Worm (Caenorhabditis elegans): Measurements from ENCODE around the gene F53A9.7.

Gene F53A9.7

DNA sequence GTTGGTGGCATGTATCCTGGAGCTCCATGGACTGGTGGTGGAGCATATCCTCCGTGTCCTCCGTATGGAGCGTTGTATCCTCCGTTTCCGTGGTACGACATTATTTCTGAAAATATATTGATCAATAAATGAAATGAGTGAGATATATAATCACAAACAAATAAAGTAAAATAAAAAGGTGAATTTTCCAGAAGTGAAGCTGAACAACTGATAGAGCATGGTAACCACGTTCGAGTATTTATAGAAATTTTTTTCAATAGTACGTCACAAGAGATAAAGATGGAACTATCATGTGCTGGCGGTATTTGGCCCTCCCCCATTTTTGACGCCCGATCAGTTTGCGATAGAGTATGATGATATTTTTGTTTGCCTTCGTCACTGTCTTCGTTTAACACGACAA is at the start of gene F53A9.7:
Gene F53A9.7, minus strand, starts transcription at position 101 of the 400 bp plus-strand sequence.
- TF ChIP-seq snpc-4 (tag; optimal IDR thresholded peaks at IDR 0.05), result no peak
- no peak for TF ChIP-seq nhr-11 (tag; optimal IDR thresholded peaks at IDR 0.05)
- no peak for TF ChIP-seq nhr-77 (tag; optimal IDR thresholded peaks at IDR 0.05)
- TF ChIP-seq unc-55 (GFP tag; optimal IDR thresholded peaks at IDR 0.05), result no peak
- no peak for TF ChIP-seq egl-27 (tag; optimal IDR thresholded peaks at IDR 0.05)
- TF ChIP-seq Y55F3AM.14 (GFP tag; optimal IDR thresholded peaks at IDR 0.05), result no peak
- TF ChIP-seq lsy-2 (tag; optimal IDR thresholded peaks at IDR 0.05), result no peak
- no peak for TF ChIP-seq ztf-11 (tag; optimal IDR thresholded peaks at IDR 0.05)
- TF ChIP-seq gmeb-1 (tag; optimal IDR thresholded peaks at IDR 0.05), result no peak
- no peak for TF ChIP-seq ceh-16 (tag; optimal IDR thresholded peaks at IDR 0.05)
- no peak for TF ChIP-seq sma-3 (GFP tag; optimal IDR thresholded peaks at IDR 0.05)
- no peak for TF ChIP-seq nhr-6 (tag; optimal IDR thresholded peaks at IDR 0.05)
- no peak for TF ChIP-seq mdl-1 (tag; optimal IDR thresholded peaks at IDR 0.05)
- TF ChIP-seq elt-1 (tag; optimal IDR thresholded peaks at IDR 0.05), result no peak
- no peak for TF ChIP-seq nhr-129 (tag; optimal IDR thresholded peaks at IDR 0.05)
- no peak for TF ChIP-seq ceh-82 (tag; optimal IDR thresholded peaks at IDR 0.05)

ce11 chrX:8764044-8764443 is 47.3 kb upstream of the F53A9.7 start:
- TF ChIP-seq Y55F3AM.14 (GFP tag; optimal IDR thresholded peaks at IDR 0.05) (no peak), lsy-2 (tag; optimal IDR thresholded peaks at IDR 0.05) (peak in 1 of 2 experiments; percentile 13), mab-5 (tag; optimal IDR thresholded peaks at IDR 0.05) (peak; percentile 42), elt-1 (tag; optimal IDR thresholded peaks at IDR 0.05) (no peak), nhr-129 (tag; optimal IDR thresholded peaks at IDR 0.05) (peak; percentile 28), nhr-12 (tag; optimal IDR thresholded peaks at IDR 0.05) (no peak), sma-9 (GFP tag; optimal IDR thresholded peaks at IDR 0.05) (peak; percentile 13), sma-9 (tag; optimal IDR thresholded peaks at IDR 0.05) (no peak), sma-3 (GFP tag; optimal IDR thresholded peaks at IDR 0.05) (no peak), ceh-16 (tag; optimal IDR thresholded peaks at IDR 0.05) (no peak), nhr-23 (tag; optimal IDR thresholded peaks at IDR 0.05) (no peak), fos-1 (tag; optimal IDR thresholded peaks at IDR 0.05) (no peak)

ce11 chrX:8763607-8764006 is 46.9 kb upstream of the F53A9.7 start, which contains the start of gene zig-12:
zig-12 (plus strand) TSS chrX:8763907.
- no peak for TF ChIP-seq nhr-11 (tag; optimal IDR thresholded peaks at IDR 0.05)
- no peak for TF ChIP-seq ceh-82 (tag; optimal IDR thresholded peaks at IDR 0.05)
- no peak for TF ChIP-seq C34F6.9 (tag; optimal IDR thresholded peaks at IDR 0.05)
- TF ChIP-seq alr-1 (tag; optimal IDR thresholded peaks at IDR 0.05), result no peak

DNA sequence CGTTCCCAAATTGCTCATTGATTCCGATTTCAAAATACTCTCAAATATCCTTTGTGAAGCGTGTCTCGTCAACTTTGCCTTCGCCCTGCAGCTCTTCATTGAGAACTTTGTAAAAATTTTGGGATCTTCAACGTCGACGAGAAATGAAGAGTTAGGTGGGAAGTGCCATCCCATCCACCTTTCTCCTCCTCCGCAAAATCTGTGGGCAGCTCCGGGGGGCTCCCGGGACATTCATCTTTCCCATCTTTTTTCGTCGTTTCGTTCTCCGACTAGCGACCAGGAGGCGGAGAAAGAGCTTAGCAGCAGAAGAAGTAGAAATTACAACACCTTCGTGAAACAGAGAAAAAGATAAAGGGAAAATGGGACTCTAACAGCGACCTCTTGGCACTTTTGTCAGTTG is 46.2 kb upstream of the F53A9.7 start:
- TF ChIP-seq nhr-129 (tag; optimal IDR thresholded peaks at IDR 0.05), result peak; percentile 2
- no peak for TF ChIP-seq ztf-1 (GFP tag; conservative IDR thresholded peaks at IDR 0.05)
- peak; percentile 39 for TF ChIP-seq sma-9 (GFP tag; optimal IDR thresholded peaks at IDR 0.05)
- no peak for TF ChIP-seq sma-9 (tag; optimal IDR thresholded peaks at IDR 0.05)
- peak; percentile 59 for TF ChIP-seq F13H6.1 (tag; optimal IDR thresholded peaks at IDR 0.05)

- TF ChIP-seq ceh-16 (tag; optimal IDR thresholded peaks at IDR 0.05) (no peak), unc-39 (tag; optimal IDR thresholded peaks at IDR 0.05) (no peak), nhr-11 (tag; optimal IDR thresholded peaks at IDR 0.05) (no peak), crh-2 (tag; optimal IDR thresholded peaks at IDR 0.05) (no peak), R02D3.7 (tag; optimal IDR thresholded peaks at IDR 0.05) (no peak), nhr-25 (tag; optimal IDR thresholded peaks at IDR 0.05) (no peak), nhr-129 (tag; optimal IDR thresholded peaks at IDR 0.05) (no peak), peb-1 (tag; optimal IDR thresholded peaks at IDR 0.05) (no peak), lin-13 (GFP tag; optimal IDR thresholded peaks at IDR 0.05) (no peak)
These were observed 44.8 kb upstream of the F53A9.7 start, which contains the start of gene M02D8.5 for ce11 chrX:8761497-8761896. M02D8.5 (minus strand) TSS chrX:8761597.

- TF ChIP-seq crh-2 (tag; optimal IDR thresholded peaks at IDR 0.05), result peak; percentile 11
- TF ChIP-seq lsy-2 (tag; optimal IDR thresholded peaks at IDR 0.05), result peak in 1 of 2 experiments; percentile 6
- no peak for TF ChIP-seq aly-2 (tag; optimal IDR thresholded peaks at IDR 0.05)
- peak; percentile 63 for TF ChIP-seq sma-9 (GFP tag; optimal IDR thresholded peaks at IDR 0.05)
- TF ChIP-seq sma-9 (tag; optimal IDR thresholded peaks at IDR 0.05), result no peak
- TF ChIP-seq mab-5 (tag; optimal IDR thresholded peaks at IDR 0.05), result peak; percentile 57
- no peak for TF ChIP-seq lin-39 (tag; optimal IDR thresholded peaks at IDR 0.05)
- TF ChIP-seq C34F6.9 (tag; optimal IDR thresholded peaks at IDR 0.05), result no peak
- TF ChIP-seq sma-3 (GFP tag; optimal IDR thresholded peaks at IDR 0.05), result no peak
- peak; percentile 20 for TF ChIP-seq F13H6.1 (tag; optimal IDR thresholded peaks at IDR 0.05)
- no peak for TF ChIP-seq nhr-21 (tag; optimal IDR thresholded peaks at IDR 0.05)
- TF ChIP-seq unc-62 (GFP tag; optimal IDR thresholded peaks at IDR 0.05), result no peak
These were observed 44.3 kb upstream of the F53A9.7 start for ce11 chrX:8761060-8761459.
